Worm (Caenorhabditis elegans) whole organism, L4 larva: ENCODE results near the gene rpl-25.1.
A peak's percentile ranks its signal among the peaks of the same experiment; 100 is the strongest.

Source experiments
- D1046.2 ChIP-seq: fragments of 200-800 bp; sonication (Bioruptor generic); IDR thresholded peaks from 2 replicates; pipeline ENCODE4 v1.3.6; 2022; ENCODE audit warnings: missing genetic modification characterization, missing compliant biosample characterization
- F37D6.2 ChIP-seq: sonication (generic microtip); optimal IDR thresholded peaks from 2 replicates; lab custom pipeline; 2016; ENCODE audit warnings: mild to moderate bottlenecking, missing genetic modification characterization, missing compliant biosample characterization
- F44E2.7 ChIP-seq: fragments of 200-800 bp; sonication (Bioruptor generic); IDR thresholded peaks from 2 replicates; pipeline ENCODE4 v2.1.2; 2022; ENCODE audit warnings: missing genetic modification characterization, missing compliant biosample characterization
- Y5F2A.4 ChIP-seq: fragments of 200-800 bp; sonication (Bioruptor generic); optimal IDR thresholded peaks from 2 replicates; lab custom pipeline; 2018; ENCODE audit warnings: mild to moderate bottlenecking, missing genetic modification characterization, missing compliant biosample characterization
- Y75B8A.6 ChIP-seq: fragments of 200-800 bp; sonication (Bioruptor generic); IDR thresholded peaks from 2 replicates; pipeline ENCODE4 v1.3.6; 2022; ENCODE audit warnings: missing genetic modification reagents, missing genetic modification characterization, missing compliant biosample characterization
- ZK546.5 ChIP-seq, 2 experiments: sonication (generic microtip); optimal IDR thresholded peaks; 2 replicates each; lab custom pipeline; 2017; ENCODE audit warnings: missing biosample characterization in 2 of 2, missing genetic modification characterization in 2 of 2
- ama-1 ChIP-seq: fragments of 150-350 bp; optimal IDR thresholded peaks from 2 replicates; lab custom pipeline; 2014; ENCODE audit warnings: inconsistent platforms, mixed read lengths
- ceh-20 ChIP-seq: fragments of 200-800 bp; sonication (Bioruptor generic); IDR thresholded peaks from 2 replicates; pipeline ENCODE4 v1.3.6; 2022; ENCODE audit warnings: missing genetic modification reagents, missing genetic modification characterization, missing compliant biosample characterization
- ceh-28 ChIP-seq: fragments of 150-350 bp; optimal IDR thresholded peaks from 2 replicates; lab custom pipeline; 2014; ENCODE audit warnings: missing biosample characterization, missing genetic modification reagents, missing genetic modification characterization
- ceh-62 ChIP-seq: sonication (generic microtip); optimal IDR thresholded peaks from 2 replicates; lab custom pipeline; 2017; ENCODE audit warnings: missing biosample characterization, missing genetic modification characterization
- ceh-82 ChIP-seq: sonication (generic microtip); optimal IDR thresholded peaks from 2 replicates; lab custom pipeline; 2017; ENCODE audit warnings: missing biosample characterization, missing genetic modification characterization
- ces-1 ChIP-seq: fragments of 150-350 bp; sonication (generic microtip); optimal IDR thresholded peaks from 4 replicates; lab custom pipeline; 2014; ENCODE audit warnings: missing biosample characterization, missing genetic modification reagents, missing genetic modification characterization
- cey-2 ChIP-seq: sonication (generic microtip); optimal IDR thresholded peaks from 3 replicates; lab custom pipeline; 2017; ENCODE audit warnings: missing genetic modification characterization, mild to moderate bottlenecking, missing compliant biosample characterization, antibody characterized with exemption, borderline replicate concordance; ENCODE audit not compliant: insufficient read depth
- ctbp-1 ChIP-seq: fragments of 200-800 bp; sonication (Bioruptor generic); IDR thresholded peaks from 2 replicates; pipeline ENCODE4 v1.3.6; 2022; ENCODE audit warnings: missing genetic modification reagents, missing genetic modification characterization, missing compliant biosample characterization
- daf-16 ChIP-seq, 3 experiments: sonication (generic microtip); optimal IDR thresholded peaks; 2 replicates each; lab custom pipeline; 2016 to 2017; ENCODE audit warnings: missing genetic modification characterization in 3 of 3, missing genetic modification reagents in 3 of 3, mild to moderate bottlenecking in 2 of 3, missing compliant biosample characterization in 2 of 3, missing biosample characterization in 1 of 3, moderate library complexity in 1 of 3
- dmd-6 ChIP-seq: fragments of 200-800 bp; sonication (Bioruptor generic); IDR thresholded peaks from 2 replicates; pipeline ENCODE4 v1.3.6; 2022; ENCODE audit warnings: missing genetic modification reagents, missing genetic modification characterization, missing compliant biosample characterization
- dmd-8 ChIP-seq: fragments of 200-800 bp; sonication (Bioruptor generic); IDR thresholded peaks from 2 replicates; pipeline ENCODE4 v1.3.6; 2022; ENCODE audit warnings: missing genetic modification characterization, missing compliant biosample characterization
- dpl-1 ChIP-seq: fragments of 150-350 bp; optimal IDR thresholded peaks from 2 replicates; lab custom pipeline; 2014; ENCODE audit warnings: missing biosample characterization, missing genetic modification reagents, missing genetic modification characterization
- duxl-1 ChIP-seq: sonication (generic microtip); optimal IDR thresholded peaks from 2 replicates; lab custom pipeline; 2016; ENCODE audit warnings: mild to moderate bottlenecking, missing genetic modification characterization, moderate library complexity, missing compliant biosample characterization; ENCODE audit not compliant: poor library complexity
- fos-1 ChIP-seq: fragments of 150-350 bp; optimal IDR thresholded peaks from 2 replicates; lab custom pipeline; 2014; ENCODE audit warnings: missing biosample characterization, missing genetic modification characterization
- gei-8 ChIP-seq: fragments of 200-800 bp; sonication (Bioruptor generic); optimal IDR thresholded peaks from 2 replicates; lab custom pipeline; 2018; ENCODE audit warnings: mild to moderate bottlenecking, missing genetic modification characterization, missing compliant biosample characterization
- hif-1 ChIP-seq, 2 experiments: sonication (generic microtip); optimal IDR thresholded peaks; 2 replicates each; lab custom pipeline; 2016 to 2017; ENCODE audit warnings: missing compliant biosample characterization in 2 of 2, missing genetic modification characterization in 2 of 2, missing genetic modification reagents in 2 of 2, missing genotype in 2 of 2, mild to moderate bottlenecking in 1 of 2
- hlh-11 ChIP-seq: fragments of 200-800 bp; sonication (Bioruptor generic); optimal IDR thresholded peaks from 2 replicates; lab custom pipeline; 2018; ENCODE audit warnings: mild to moderate bottlenecking, missing genetic modification characterization, missing compliant biosample characterization
- lim-7 ChIP-seq: fragments of 200-800 bp; sonication (Bioruptor generic); IDR thresholded peaks from 2 replicates; pipeline ENCODE4 v1.3.6; 2022; ENCODE audit warnings: missing genetic modification characterization, missing compliant biosample characterization
- lin-39 ChIP-seq: fragments of 150-350 bp; optimal IDR thresholded peaks from 2 replicates; lab custom pipeline; 2014; ENCODE audit warnings: missing biosample characterization, missing genetic modification reagents, missing genetic modification characterization
- madf-5 ChIP-seq, 2 experiments: fragments of 200-800 bp; sonication (Bioruptor generic); IDR thresholded peaks; 2 replicates each; pipeline ENCODE4 v1.3.6; 2022; ENCODE audit warnings: missing compliant biosample characterization in 2 of 2, missing genetic modification characterization in 2 of 2
- mdt-29 ChIP-seq: fragments of 200-800 bp; sonication (Bioruptor generic); IDR thresholded peaks from 2 replicates; pipeline ENCODE4 v1.3.6; 2022; ENCODE audit warnings: missing genetic modification reagents, missing genetic modification characterization, missing compliant biosample characterization
- mes-2 ChIP-seq: sonication (generic microtip); optimal IDR thresholded peaks from 2 replicates; lab custom pipeline; 2016; ENCODE audit warnings: missing genotype, mild to moderate bottlenecking, missing genetic modification characterization, missing compliant biosample characterization; ENCODE audit not compliant: poor library complexity, severe bottlenecking
- mxl-2 ChIP-seq: fragments of 200-800 bp; sonication (Bioruptor generic); conservative IDR thresholded peaks from 2 replicates; pipeline ENCODE4 v1.3.6; 2022; ENCODE audit warnings: missing genetic modification reagents, missing genetic modification characterization, missing compliant biosample characterization
- mxl-3 ChIP-seq: fragments of 200-800 bp; sonication (Bioruptor generic); optimal IDR thresholded peaks from 2 replicates; lab custom pipeline; 2018; ENCODE audit warnings: mild to moderate bottlenecking, missing genetic modification characterization, missing compliant biosample characterization
- nhr-11 ChIP-seq: fragments of 150-350 bp; optimal IDR thresholded peaks from 2 replicates; lab custom pipeline; 2014; ENCODE audit warnings: missing biosample characterization, missing genetic modification characterization
- nhr-48 ChIP-seq: sonication (generic microtip); optimal IDR thresholded peaks from 2 replicates; lab custom pipeline; 2016; ENCODE audit warnings: mild to moderate bottlenecking, missing genetic modification characterization, missing compliant biosample characterization
- nhr-6 ChIP-seq: fragments of 150-350 bp; optimal IDR thresholded peaks from 2 replicates; lab custom pipeline; 2014; ENCODE audit warnings: missing biosample characterization, missing genetic modification characterization
- nhr-76 ChIP-seq: fragments of 150-350 bp; optimal IDR thresholded peaks from 2 replicates; lab custom pipeline; 2014; ENCODE audit warnings: missing biosample characterization, missing genetic modification characterization
- pha-4 ChIP-seq, 2 experiments: fragments of 150-350 bp in 1 of 2; fragments of 200-800 bp in 1 of 2; sonication (Bioruptor generic) in 1 of 2; IDR thresholded peaks in 1 of 2; optimal IDR thresholded peaks in 1 of 2; 2 replicates each; pipeline versions ENCODE4 v1.3.6 to Lab custom; 2014 to 2022; ENCODE audit warnings: missing genetic modification characterization in 2 of 2, missing genetic modification reagents in 2 of 2, missing biosample characterization in 1 of 2, missing compliant biosample characterization in 1 of 2
- php-3 ChIP-seq: fragments of 200-800 bp; sonication (Bioruptor generic); IDR thresholded peaks from 2 replicates; pipeline ENCODE4 v1.3.6; 2022; ENCODE audit warnings: missing genetic modification reagents, missing genetic modification characterization, missing compliant biosample characterization
- saeg-2 ChIP-seq: fragments of 200-800 bp; sonication (Bioruptor generic); IDR thresholded peaks from 2 replicates; pipeline ENCODE4 v1.3.6; 2022; ENCODE audit warnings: missing genetic modification reagents, missing genetic modification characterization, missing compliant biosample characterization
- set-16 ChIP-seq: fragments of 200-800 bp; sonication (Bioruptor generic); IDR thresholded peaks from 2 replicates; pipeline ENCODE4 v1.3.6; 2022; ENCODE audit warnings: missing genetic modification reagents, missing genetic modification characterization, missing compliant biosample characterization
- snpc-1.2 ChIP-seq: fragments of 200-800 bp; sonication (Bioruptor generic); IDR thresholded peaks from 2 replicates; pipeline ENCODE4 v1.3.6; 2022; ENCODE audit warnings: missing genetic modification reagents, missing genetic modification characterization, missing compliant biosample characterization
- snpc-4 ChIP-seq: fragments of 150-350 bp; optimal IDR thresholded peaks from 2 replicates; lab custom pipeline; 2014; ENCODE audit warnings: missing biosample characterization, missing genetic modification characterization
- spr-3 ChIP-seq: fragments of 200-800 bp; sonication (Bioruptor generic); optimal IDR thresholded peaks from 2 replicates; lab custom pipeline; 2018; ENCODE audit warnings: mild to moderate bottlenecking, missing genetic modification characterization, missing compliant biosample characterization
- unc-39 ChIP-seq: sonication (generic microtip); optimal IDR thresholded peaks from 2 replicates; lab custom pipeline; 2017; ENCODE audit warnings: missing biosample characterization, missing genetic modification characterization
- zag-1 ChIP-seq: fragments of 150-350 bp; optimal IDR thresholded peaks from 2 replicates; lab custom pipeline; 2014; ENCODE audit warnings: missing biosample characterization, missing genetic modification characterization
- zfp-3 ChIP-seq: fragments of 200-800 bp; sonication (Bioruptor generic); conservative IDR thresholded peaks from 2 replicates; pipeline ENCODE4 v1.3.6; 2022; ENCODE audit warnings: missing genetic modification reagents, missing genetic modification characterization, missing compliant biosample characterization
- zip-11 ChIP-seq: fragments of 200-800 bp; sonication (Bioruptor generic); IDR thresholded peaks from 2 replicates; pipeline ENCODE4 v1.3.6; 2022; ENCODE audit warnings: missing genetic modification characterization, missing compliant biosample characterization
- zip-2 ChIP-seq: fragments of 150-350 bp; optimal IDR thresholded peaks from 2 replicates; lab custom pipeline; 2014; ENCODE audit warnings: missing biosample characterization, missing genetic modification characterization

rpl-25.1 gene

DNA sequence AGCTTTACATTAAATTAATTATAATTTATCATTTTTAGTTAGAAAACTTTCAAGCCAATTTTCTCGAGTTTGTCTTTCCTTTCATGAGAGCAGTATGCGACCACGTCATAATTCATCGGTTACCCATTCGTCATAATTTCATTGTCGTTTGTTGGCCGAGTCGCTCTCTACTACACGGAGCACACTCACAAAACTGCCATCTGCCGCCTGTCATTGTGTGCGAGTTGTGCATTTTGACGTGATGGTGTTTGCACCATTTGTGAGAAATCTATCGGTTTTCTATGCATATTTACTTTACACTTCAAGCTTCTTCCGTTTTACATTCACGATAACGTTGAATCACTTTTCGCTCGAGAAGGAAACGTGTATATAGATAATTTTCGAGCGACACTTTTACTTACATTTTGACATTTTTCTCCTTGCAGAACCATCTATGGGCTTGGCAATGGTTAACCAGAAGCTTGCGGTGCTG is 8.2 kb upstream of the rpl-25.1 start, which contains the start of gene dhhc-10 (continued):
- TF ChIP-seq snpc-1.2 (GFP tag; lab: Robert Waterston, UW) (no peak), hlh-11 (tag; lab: Kevin White, UChicago) (peak; percentile 84), fos-1 (tag; lab: Kevin White, UChicago) (no peak)

DNA sequence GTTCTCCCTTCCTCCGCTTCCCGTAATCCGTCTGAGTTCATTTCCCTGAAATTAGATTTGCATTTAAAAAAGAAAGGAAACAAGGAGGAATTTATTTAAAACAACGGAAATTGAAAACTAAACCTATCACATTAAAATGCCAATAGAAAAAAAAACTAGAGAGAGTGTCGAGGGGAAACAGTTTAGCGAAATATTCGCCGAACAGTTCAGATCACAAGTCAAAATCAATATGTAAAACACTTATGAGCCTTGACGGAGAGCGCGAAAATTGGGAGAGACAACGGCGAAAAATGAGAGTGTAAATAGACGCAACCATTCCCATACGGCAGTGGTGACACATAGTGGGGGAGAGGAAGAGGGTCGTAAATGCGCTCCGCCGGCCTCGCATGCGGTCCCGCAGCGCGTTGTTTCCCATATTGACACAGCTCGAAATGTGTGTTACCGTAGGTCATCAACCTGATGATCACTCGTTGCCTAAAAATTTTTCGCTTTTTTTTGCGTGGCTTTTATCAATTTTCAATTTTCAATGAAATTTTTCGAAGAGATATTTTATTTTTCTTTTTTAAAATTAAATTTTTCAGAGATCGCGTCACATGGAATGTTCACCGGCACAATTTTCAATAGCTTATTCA is 3.2 kb upstream of the rpl-25.1 start, which contains the start of the genes dnj-14 and glit-1:
Gene dnj-14, minus strand, starts transcription at position 51 of the 632 bp plus-strand sequence.
Gene glit-1, plus strand, starts transcription at position 582 of the 632 bp plus-strand sequence.
- TF ChIP-seq daf-16 (GFP tag; optimal IDR thresholded peaks at IDR 0.05; lab: Kevin White, UChicago) (peak; percentile 33 to 46), daf-16 (tag; optimal IDR thresholded peaks at IDR 0.05; lab: Kevin White, UChicago) (peak; percentile 96), lin-39 (no peak), mxl-2 (GFP tag; lab: Robert Waterston, UW) (no peak), F37D6.2 (tag; lab: Kevin White, UChicago) (peak; percentile 57), saeg-2 (GFP tag; lab: Robert Waterston, UW) (peak; percentile 80), set-16 (GFP tag; lab: Robert Waterston, UW) (peak; percentile 57; the same call in 1 of the 2 replicates), duxl-1 (peak; percentile 80), snpc-1.2 (GFP tag; lab: Robert Waterston, UW) (no peak), F44E2.7 (GFP tag; lab: Robert Waterston, UW) (no peak), hif-1 (tag; optimal IDR thresholded peaks at IDR 0.05; lab: Kevin White, UChicago) (peak in 1 of 2 experiments; percentile 85), snpc-4 (no peak), nhr-48 (peak; percentile 60), zip-11 (GFP tag; lab: Robert Waterston, UW) (no peak), cey-2 (tag; lab: Kevin White, UChicago) (no peak), mxl-3 (GFP tag; lab: Kevin White, UChicago) (peak; percentile 88), gei-8 (GFP tag; lab: Kevin White, UChicago) (no peak), zip-2 (tag; lab: Kevin White, UChicago) (no peak), ceh-62 (tag; lab: Kevin White, UChicago) (no peak), mdt-29 (GFP tag; lab: Robert Waterston, UW) (peak; percentile 47; the same call in 1 of the 2 replicates), ces-1 (GFP tag; lab: Kevin White, UChicago) (no peak), ceh-28 (peak; percentile 16), Y75B8A.6 (GFP tag; lab: Robert Waterston, UW) (no peak), nhr-11 (tag; lab: Kevin White, UChicago) (peak; percentile 88), php-3 (GFP tag; lab: Robert Waterston, UW) (peak; percentile 89), nhr-6 (tag; lab: Kevin White, UChicago) (peak; percentile 82), D1046.2 (GFP tag; lab: Robert Waterston, UW) (peak; percentile 99), dpl-1 (peak; percentile 76), pha-4 (GFP tag; IDR thresholded peaks at IDR 0.05; lab: Robert Waterston, UW) (peak; percentile 71), pha-4 (tag; optimal IDR thresholded peaks at IDR 0.05; lab: Kevin White, UChicago) (no peak), ctbp-1 (GFP tag; lab: Robert Waterston, UW) (peak; percentile 54; the same call in 1 of the 2 replicates), unc-39 (no peak), Y5F2A.4 (GFP tag; lab: Kevin White, UChicago) (no peak), zag-1 (tag; lab: Kevin White, UChicago) (no peak), spr-3 (GFP tag; lab: Kevin White, UChicago) (no peak), ceh-20 (GFP tag; lab: Robert Waterston, UW) (peak; percentile 69), ZK546.5 (tag; optimal IDR thresholded peaks at IDR 0.05; lab: Kevin White, UChicago) (peak in 1 of 2 experiments; percentile 67), zfp-3 (GFP tag; lab: Robert Waterston, UW) (no peak), ama-1 (peak; percentile 16), dmd-6 (GFP tag; lab: Robert Waterston, UW) (peak; percentile 89), dmd-8 (GFP tag; lab: Robert Waterston, UW) (no peak), mes-2 (tag; lab: Kevin White, UChicago) (peak; percentile 90), madf-5 (GFP tag; IDR thresholded peaks at IDR 0.05; lab: Robert Waterston, UW) (0 out of 4 replicates have a peak, but pooled peaks of 1 of the 2 experiments have one; percentile 40), ceh-82 (tag; lab: Kevin White, UChicago) (no peak), nhr-76 (tag; lab: Kevin White, UChicago) (no peak), lim-7 (0 out of 2 replicates have a peak, but pooled peaks have one; percentile 11)
